Worm (Caenorhabditis elegans): ENCODE results near the gene Y19D2B.2.
"Not testable (repeated sequence)": the region's sequence is repeated elsewhere in the genome, so short reads cannot be mapped to it uniquely, and the experiment has no call there.

The Y19D2B.2 gene

DNA sequence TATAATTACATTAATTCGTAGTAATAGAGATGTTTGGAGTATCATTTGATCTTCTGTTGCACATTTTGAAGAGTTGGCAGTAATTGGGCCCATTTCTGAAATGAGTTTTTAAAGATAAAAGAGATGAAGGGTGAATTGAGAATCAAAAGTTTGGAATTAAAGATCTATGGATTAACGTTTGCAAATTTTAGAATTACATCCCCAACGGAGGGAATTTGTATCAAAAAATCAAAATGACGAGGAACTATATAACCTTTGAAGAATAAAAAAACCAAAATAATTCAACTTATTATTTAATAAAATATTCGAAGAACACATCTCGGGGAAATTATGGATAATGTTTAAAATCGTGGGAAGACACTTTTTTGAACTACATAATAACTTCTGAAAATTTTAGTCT, 29.1 kb upstream of the Y19D2B.2 start, which contains the start of gene sra-10:
Gene sra-10, minus strand, starts transcription at position 101 of the 400 bp plus-strand sequence.
- TF ChIP-seq sea-1 (GFP tag; conservative IDR thresholded peaks at IDR 0.05) (no peak), scrt-1 (GFP tag; IDR thresholded peaks at IDR 0.05) (no peak), ets-7 (tag; optimal IDR thresholded peaks at IDR 0.05) (no peak), flt-1 (GFP tag; IDR thresholded peaks at IDR 0.05) (no peak), hmbx-1 (tag; optimal IDR thresholded peaks at IDR 0.05) (no peak), hmg-4 (GFP tag; optimal IDR thresholded peaks at IDR 0.05) (no peak), B0310.2 (tag; optimal IDR thresholded peaks at IDR 0.05) (no peak), tbx-37 (GFP tag; conservative IDR thresholded peaks at IDR 0.05) (no peak)

DNA sequence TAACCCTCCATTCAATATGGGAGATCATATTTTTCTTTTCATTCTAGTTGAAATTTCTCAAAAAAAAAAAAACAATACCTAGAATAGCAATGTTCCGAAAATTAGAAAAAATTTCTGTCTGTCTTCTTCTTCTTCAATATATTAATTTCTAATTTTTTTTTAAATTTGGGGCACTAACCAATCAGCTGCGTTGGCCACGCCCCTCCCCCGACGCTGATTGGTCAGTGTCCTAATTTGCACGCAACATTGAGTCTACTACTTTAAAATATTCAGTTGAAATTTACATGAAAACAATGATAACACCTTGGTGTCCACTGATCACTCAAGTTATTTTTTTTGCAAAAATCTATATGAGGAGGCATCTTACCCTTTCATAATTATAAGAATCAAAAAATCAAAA, 28.1 kb upstream of the Y19D2B.2 start:
- TF ChIP-seq hmg-4 (GFP tag; optimal IDR thresholded peaks at IDR 0.05) (no peak), flt-1 (GFP tag; IDR thresholded peaks at IDR 0.05) (no peak), scrt-1 (GFP tag; IDR thresholded peaks at IDR 0.05) (no peak), tbx-37 (GFP tag; conservative IDR thresholded peaks at IDR 0.05) (no peak)

DNA sequence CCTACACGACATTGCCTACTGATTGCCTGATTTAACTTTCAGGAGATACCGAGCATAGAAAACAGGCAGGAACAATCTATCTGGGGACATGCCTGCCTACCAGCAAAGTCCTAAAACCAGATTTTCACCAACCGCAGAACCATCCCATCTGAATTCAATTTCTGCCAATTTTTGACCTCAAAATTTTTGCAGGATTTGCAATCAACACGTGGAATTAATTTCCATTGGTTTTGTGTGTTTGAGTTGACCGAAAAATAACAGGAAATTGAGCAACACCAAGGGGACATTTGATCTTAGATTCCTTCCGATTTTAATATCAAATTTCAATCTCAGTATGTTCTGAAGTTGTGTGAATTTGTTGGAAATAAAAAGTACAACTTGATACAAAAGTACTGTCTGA, 25.1 kb upstream of the Y19D2B.2 start:
- TF ChIP-seq ceh-13 (GFP tag; optimal IDR thresholded peaks at IDR 0.05), result no peak
- no peak for TF ChIP-seq hnd-1 (tag; optimal IDR thresholded peaks at IDR 0.05)
- no peak for TF ChIP-seq hmbx-1 (tag; optimal IDR thresholded peaks at IDR 0.05)
- TF ChIP-seq ets-7 (tag; optimal IDR thresholded peaks at IDR 0.05), result no peak
- no peak for TF ChIP-seq ama-1 (optimal IDR thresholded peaks at IDR 0.05)
- no peak for TF ChIP-seq sea-1 (GFP tag; conservative IDR thresholded peaks at IDR 0.05)
- TF ChIP-seq aly-1 (tag; optimal IDR thresholded peaks at IDR 0.05), result no peak
- TF ChIP-seq B0310.2 (tag; optimal IDR thresholded peaks at IDR 0.05), result no peak
- no peak for TF ChIP-seq flt-1 (GFP tag; IDR thresholded peaks at IDR 0.05)
- no peak for TF ChIP-seq tra-4 (tag; optimal IDR thresholded peaks at IDR 0.05)
- TF ChIP-seq scrt-1 (GFP tag; IDR thresholded peaks at IDR 0.05), result no peak
- TF ChIP-seq ceh-36 (tag; optimal IDR thresholded peaks at IDR 0.05), result no peak
- TF ChIP-seq hmg-4 (GFP tag; optimal IDR thresholded peaks at IDR 0.05), result no peak
- no peak for TF ChIP-seq tbx-37 (GFP tag; conservative IDR thresholded peaks at IDR 0.05)
- TF ChIP-seq F13C5.2 (tag; optimal IDR thresholded peaks at IDR 0.05), result no peak

DNA sequence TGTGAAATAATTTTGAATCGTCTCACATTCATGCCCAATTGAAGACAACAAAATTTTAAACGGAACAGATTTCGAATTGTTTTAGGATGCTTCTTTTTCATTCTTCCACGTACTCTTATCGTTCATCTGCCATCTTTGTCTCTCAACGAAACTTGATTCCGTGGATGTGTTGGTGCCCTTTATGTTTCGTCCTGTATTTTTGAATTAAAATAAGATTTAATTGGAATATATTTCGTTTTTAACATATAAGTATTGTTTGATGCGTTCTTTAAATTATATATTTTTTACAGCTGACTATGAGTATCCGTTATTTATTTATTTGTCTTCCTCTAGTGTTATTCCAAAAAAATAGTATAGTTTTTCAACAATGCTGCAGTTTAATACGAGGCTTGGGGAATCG, 21.9 kb upstream of the Y19D2B.2 start, which contains the start of gene gly-1:
Gene gly-1, minus strand, starts transcription at position 101 of the 400 bp plus-strand sequence.
- TF ChIP-seq flt-1 (GFP tag; IDR thresholded peaks at IDR 0.05), result no peak
- no peak for TF ChIP-seq tra-4 (tag; optimal IDR thresholded peaks at IDR 0.05)
- no peak for TF ChIP-seq aly-1 (tag; optimal IDR thresholded peaks at IDR 0.05)
- no peak for TF ChIP-seq tbx-37 (GFP tag; conservative IDR thresholded peaks at IDR 0.05)
- TF ChIP-seq hnd-1 (tag; optimal IDR thresholded peaks at IDR 0.05), result no peak
- TF ChIP-seq hmg-4 (GFP tag; optimal IDR thresholded peaks at IDR 0.05), result no peak
- TF ChIP-seq B0310.2 (tag; optimal IDR thresholded peaks at IDR 0.05), result no peak
- no peak for TF ChIP-seq ama-1 (optimal IDR thresholded peaks at IDR 0.05)
- TF ChIP-seq scrt-1 (GFP tag; IDR thresholded peaks at IDR 0.05), result no peak
- TF ChIP-seq hmbx-1 (tag; optimal IDR thresholded peaks at IDR 0.05), result no peak
- TF ChIP-seq tbx-11 (GFP tag; IDR thresholded peaks at IDR 0.05), result no peak
- no peak for TF ChIP-seq F13C5.2 (tag; optimal IDR thresholded peaks at IDR 0.05)
- TF ChIP-seq ceh-36 (tag; optimal IDR thresholded peaks at IDR 0.05), result no peak
- no peak for TF ChIP-seq sea-1 (GFP tag; conservative IDR thresholded peaks at IDR 0.05)
- TF ChIP-seq pes-1 (GFP tag; IDR thresholded peaks at IDR 0.05), result no peak
- TF ChIP-seq ets-7 (tag; optimal IDR thresholded peaks at IDR 0.05), result no peak
- TF ChIP-seq ceh-13 (GFP tag; optimal IDR thresholded peaks at IDR 0.05), result no peak

DNA sequence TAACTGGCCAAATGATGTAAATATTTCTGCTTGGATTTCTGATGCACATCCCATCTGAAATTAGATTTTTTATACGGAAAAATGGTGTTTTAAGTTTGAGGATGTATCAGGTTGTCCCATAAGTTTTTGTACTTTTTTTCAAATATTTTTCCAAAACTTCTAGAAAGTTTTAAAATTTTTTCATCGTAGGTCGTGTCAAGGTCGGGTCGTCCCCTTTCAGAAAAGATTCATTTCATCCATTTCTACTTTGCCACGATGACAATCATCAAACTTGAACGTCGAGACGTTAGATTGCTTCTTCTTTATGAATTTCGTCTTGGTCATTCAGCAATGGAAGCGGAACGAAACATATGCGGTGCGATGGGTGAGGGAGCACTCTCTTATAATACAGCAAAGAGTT, 19.7 kb upstream of the Y19D2B.2 start, which contains the start of gene sra-12:
Gene sra-12, minus strand, starts transcription at position 101 of the 400 bp plus-strand sequence.
- not testable (repeated sequence) for TF ChIP-seq ceh-13 (GFP tag; optimal IDR thresholded peaks at IDR 0.05); pes-1 (GFP tag; IDR thresholded peaks at IDR 0.05); scrt-1 (GFP tag; IDR thresholded peaks at IDR 0.05)

DNA sequence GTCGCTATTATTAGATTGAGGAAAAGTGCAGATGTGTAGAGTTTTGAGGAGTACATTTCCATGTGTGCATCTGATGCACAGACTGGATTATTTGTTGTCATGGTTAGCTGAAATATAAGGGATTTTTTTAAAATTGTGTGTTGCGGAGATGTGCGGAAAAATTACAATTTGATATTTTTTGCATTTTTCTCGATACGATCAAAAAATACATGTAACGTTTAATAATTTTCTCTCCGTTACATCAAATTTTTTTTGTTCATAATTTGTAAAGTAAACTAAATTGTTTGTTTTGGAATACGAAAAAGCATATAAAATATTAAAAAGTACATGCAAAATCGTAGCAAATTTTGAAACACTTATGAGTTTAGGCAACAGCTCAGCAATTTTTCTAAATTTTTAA, 13.8 kb upstream of the Y19D2B.2 start, which contains the start of gene sra-11:
Gene sra-11, minus strand, starts transcription at position 101 of the 400 bp plus-strand sequence.
- TF ChIP-seq flt-1 (GFP tag; IDR thresholded peaks at IDR 0.05) (no peak), hmg-4 (GFP tag; optimal IDR thresholded peaks at IDR 0.05) (no peak), F13C5.2 (tag; optimal IDR thresholded peaks at IDR 0.05) (no peak), hnd-1 (tag; optimal IDR thresholded peaks at IDR 0.05) (no peak), scrt-1 (GFP tag; IDR thresholded peaks at IDR 0.05) (no peak), pes-1 (GFP tag; IDR thresholded peaks at IDR 0.05) (no peak), tbx-37 (GFP tag; conservative IDR thresholded peaks at IDR 0.05) (no peak), ets-7 (tag; optimal IDR thresholded peaks at IDR 0.05) (no peak), B0310.2 (tag; optimal IDR thresholded peaks at IDR 0.05) (no peak)

DNA sequence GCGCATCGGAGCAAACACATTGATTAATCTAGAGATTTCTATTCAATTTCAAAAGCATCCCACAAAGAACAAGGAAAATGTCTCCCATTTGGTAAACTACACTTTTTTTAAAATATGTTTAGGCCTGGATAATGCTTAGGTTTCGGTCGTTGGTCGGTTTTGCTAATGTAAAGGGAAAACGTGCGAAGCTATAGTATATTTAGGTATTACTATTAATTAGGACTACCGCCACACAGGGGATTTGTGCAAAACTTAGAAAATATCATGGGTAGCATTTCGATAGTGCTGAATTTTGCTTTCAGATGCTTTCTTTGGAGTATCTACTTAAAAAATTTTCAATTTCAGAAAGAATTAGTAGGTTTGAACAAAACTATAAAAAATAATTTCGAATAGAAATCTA, 11.1 kb upstream of the Y19D2B.2 start:
- no peak for TF ChIP-seq hnd-1 (tag; optimal IDR thresholded peaks at IDR 0.05)
- no peak for TF ChIP-seq tbx-11 (GFP tag; IDR thresholded peaks at IDR 0.05)
- no peak for TF ChIP-seq F13C5.2 (tag; optimal IDR thresholded peaks at IDR 0.05)
- no peak for TF ChIP-seq scrt-1 (GFP tag; IDR thresholded peaks at IDR 0.05)
- TF ChIP-seq sea-1 (GFP tag; conservative IDR thresholded peaks at IDR 0.05), result no peak
- TF ChIP-seq tra-4 (tag; optimal IDR thresholded peaks at IDR 0.05), result no peak
- no peak for TF ChIP-seq hmbx-1 (tag; optimal IDR thresholded peaks at IDR 0.05)
- no peak for TF ChIP-seq aly-1 (tag; optimal IDR thresholded peaks at IDR 0.05)
- TF ChIP-seq hmg-4 (GFP tag; optimal IDR thresholded peaks at IDR 0.05), result no peak
- TF ChIP-seq ets-7 (tag; optimal IDR thresholded peaks at IDR 0.05), result no peak
- TF ChIP-seq flt-1 (GFP tag; IDR thresholded peaks at IDR 0.05), result no peak

DNA sequence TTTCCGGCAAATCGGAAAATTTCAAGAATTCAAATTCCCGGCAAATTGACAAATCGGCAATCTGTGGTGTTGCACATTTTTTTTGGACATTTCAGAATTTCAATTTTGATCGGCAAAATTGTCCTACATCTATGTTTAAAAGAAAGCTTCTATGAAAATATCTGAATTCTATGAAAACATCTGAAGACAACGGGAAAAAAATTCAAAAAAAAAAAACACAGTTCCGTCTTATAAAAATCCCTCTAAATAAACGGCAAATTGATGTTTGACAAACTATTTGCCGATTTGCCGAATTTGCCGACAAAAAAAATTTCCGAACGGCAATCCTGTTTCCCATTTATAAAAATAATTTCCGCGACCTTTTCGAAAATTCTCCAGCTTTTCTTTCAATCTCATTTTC, 9.7 kb upstream of the Y19D2B.2 start, which contains the start of gene F44F4.15:
Gene F44F4.15, plus strand, starts transcription at position 301 of the 400 bp plus-strand sequence.
- TF ChIP-seq hmg-4 (GFP tag; optimal IDR thresholded peaks at IDR 0.05) (no peak), ceh-36 (tag; optimal IDR thresholded peaks at IDR 0.05) (no peak), B0310.2 (tag; optimal IDR thresholded peaks at IDR 0.05) (no peak), ets-7 (tag; optimal IDR thresholded peaks at IDR 0.05) (no peak), pes-1 (GFP tag; IDR thresholded peaks at IDR 0.05) (no peak), hnd-1 (tag; optimal IDR thresholded peaks at IDR 0.05) (no peak), ceh-13 (GFP tag; optimal IDR thresholded peaks at IDR 0.05) (no peak), hmbx-1 (tag; optimal IDR thresholded peaks at IDR 0.05) (no peak), flt-1 (GFP tag; IDR thresholded peaks at IDR 0.05) (no peak), tbx-37 (GFP tag; conservative IDR thresholded peaks at IDR 0.05) (no peak), sea-1 (GFP tag; conservative IDR thresholded peaks at IDR 0.05) (no peak)
